Fruit fly (Drosophila melanogaster): ENCODE results near the gene ssp7.

- TF ChIP-seq rgr (GFP tag; optimal IDR thresholded peaks at IDR 0.05) (no peak), br (GFP tag; optimal IDR thresholded peaks at IDR 0.05) (no peak), psq (GFP tag; optimal IDR thresholded peaks at IDR 0.05) (no peak), pan (optimal IDR thresholded peaks at IDR 0.05) (no peak), fru (GFP tag; optimal IDR thresholded peaks at IDR 0.05) (no peak), Dfd (GFP tag; optimal IDR thresholded peaks at IDR 0.05) (no peak), Hr78 (GFP tag; optimal IDR thresholded peaks at IDR 0.05) (no peak), Dif (GFP tag; optimal IDR thresholded peaks at IDR 0.05; ENCODE audit: partially characterized antibody) (no peak), lola (GFP tag; optimal IDR thresholded peaks at IDR 0.05) (no peak), Abd-B (GFP tag; optimal IDR thresholded peaks at IDR 0.05) (no peak), h (GFP tag; optimal IDR thresholded peaks at IDR 0.05) (no peak), ey (GFP tag; optimal IDR thresholded peaks at IDR 0.05) (no peak), Hr83 (GFP tag; optimal IDR thresholded peaks at IDR 0.05; ENCODE audit: poor library complexity, severe bottlenecking) (no peak), Sp1 (GFP tag; optimal IDR thresholded peaks at IDR 0.05) (no peak)
Observed at dm6 chrX:11182631-11183030, 42.6 kb upstream of the ssp7 start, which contains the start of gene CG15200.
